Worm (Caenorhabditis elegans) whole organism, L1 larva: ENCODE data around the gene F35H8.2.
A peak's percentile ranks its signal among the peaks of the same experiment; 100 is the strongest.

ENCODE experiments used
- C34B4.2 ChIP-seq: sonication (generic microtip); optimal IDR thresholded peaks from 2 replicates; lab custom pipeline; 2017; ENCODE audit warnings: mild to moderate bottlenecking, missing genetic modification characterization, missing compliant biosample characterization
- Y116A8C.19 ChIP-seq: sonication (generic microtip); optimal IDR thresholded peaks from 2 replicates; lab custom pipeline; 2016; ENCODE audit warnings: missing compliant biosample characterization, missing genetic modification characterization, borderline replicate concordance
- aha-1 ChIP-seq: fragments of 150-350 bp; optimal IDR thresholded peaks from 2 replicates; lab custom pipeline; 2014; ENCODE audit warnings: missing biosample characterization, missing genetic modification characterization
- alr-1 ChIP-seq: fragments of 200-800 bp; sonication (Bioruptor generic); optimal IDR thresholded peaks from 2 replicates; lab custom pipeline; 2018; ENCODE audit warnings: borderline replicate concordance, mild to moderate bottlenecking, missing genetic modification characterization, missing compliant biosample characterization
- aly-2 ChIP-seq: fragments of 150-350 bp; optimal IDR thresholded peaks from 2 replicates; lab custom pipeline; 2014; ENCODE audit warnings: missing biosample characterization, missing genetic modification characterization
- ama-1 ChIP-seq: fragments of 150-350 bp; optimal IDR thresholded peaks from 2 replicates; lab custom pipeline; 2014
- ceh-63 ChIP-seq: fragments of 200-800 bp; sonication (Bioruptor generic); optimal IDR thresholded peaks from 2 replicates; lab custom pipeline; 2018; ENCODE audit warnings: mild to moderate bottlenecking, missing genetic modification characterization, missing compliant biosample characterization
- ceh-82 ChIP-seq, 3 experiments: fragments of 150-350 bp in 1 of 3; sonication (generic microtip) in 2 of 3; optimal IDR thresholded peaks; 2 replicates each; lab custom pipeline; 2014 to 2017; ENCODE audit warnings: missing biosample characterization in 3 of 3, missing genetic modification characterization in 3 of 3
- ceh-88 ChIP-seq: fragments of 200-800 bp; sonication (Bioruptor generic); IDR thresholded peaks from 2 replicates; pipeline ENCODE4 v1.3.6; 2022; ENCODE audit warnings: missing genetic modification characterization, missing compliant biosample characterization
- ceh-90 ChIP-seq: sonication (generic microtip); optimal IDR thresholded peaks from 2 replicates; lab custom pipeline; 2016; ENCODE audit warnings: missing genetic modification characterization, missing compliant biosample characterization
- ces-1 ChIP-seq: fragments of 150-350 bp; optimal IDR thresholded peaks from 2 replicates; lab custom pipeline; 2014; ENCODE audit warnings: missing biosample characterization, missing genetic modification reagents, missing genetic modification characterization
- efl-1 ChIP-seq, 4 experiments: fragments of 150-350 bp; optimal IDR thresholded peaks in 3 of 4; peaks in 1 of 4; 1 replicate in 1 of 4; 2 replicates in 3 of 4; lab custom pipeline; 2014; ENCODE audit warnings: missing biosample characterization in 2 of 4, missing genetic modification characterization in 2 of 4, missing genetic modification reagents in 2 of 4
- efl-3 ChIP-seq: fragments of 200-800 bp; sonication (Bioruptor generic); optimal IDR thresholded peaks from 2 replicates; lab custom pipeline; 2018; ENCODE audit warnings: mild to moderate bottlenecking, missing genetic modification characterization, missing compliant biosample characterization
- elt-2 ChIP-seq: sonication (generic microtip); optimal IDR thresholded peaks from 2 replicates; lab custom pipeline; 2016; ENCODE audit warnings: missing genetic modification characterization, mild to moderate bottlenecking, inconsistent platforms, missing compliant biosample characterization, missing genetic modification reagents
- elt-3 ChIP-seq, 6 experiments: fragments of 150-350 bp in 1 of 6; sonication (generic microtip); optimal IDR thresholded peaks; 2 replicates each; lab custom pipeline; 2017 to 2018; ENCODE audit warnings: missing biosample characterization in 6 of 6, missing genetic modification characterization in 6 of 6, inconsistent platforms in 1 of 6
- grh-1 ChIP-seq: fragments of 200-800 bp; sonication (Bioruptor generic); IDR thresholded peaks from 2 replicates; pipeline ENCODE4 v1.3.6; 2022; ENCODE audit warnings: missing genetic modification reagents, missing genetic modification characterization, missing compliant biosample characterization
- lin-15B ChIP-seq: fragments of 150-350 bp; sonication (generic microtip); optimal IDR thresholded peaks from 3 replicates; lab custom pipeline; 2014; ENCODE audit warnings: missing biosample characterization, missing genetic modification characterization
- lin-35 ChIP-seq, 2 experiments: fragments of 150-350 bp; optimal IDR thresholded peaks; 2 replicates each; lab custom pipeline; 2014; ENCODE audit warnings: missing biosample characterization in 2 of 2, missing genetic modification characterization in 2 of 2, missing genetic modification reagents in 2 of 2
- lir-3 ChIP-seq: sonication (generic microtip); optimal IDR thresholded peaks from 2 replicates; lab custom pipeline; 2016; ENCODE audit warnings: mild to moderate bottlenecking, missing genetic modification characterization, moderate library complexity, missing compliant biosample characterization; ENCODE audit not compliant: poor library complexity
- mab-9 ChIP-seq: fragments of 200-800 bp; sonication (Bioruptor generic); IDR thresholded peaks from 2 replicates; pipeline ENCODE4 v1.3.6; 2022; ENCODE audit warnings: missing genetic modification reagents, missing genetic modification characterization, missing compliant biosample characterization
- nhr-20 ChIP-seq: sonication (generic microtip); optimal IDR thresholded peaks from 2 replicates; lab custom pipeline; 2016; ENCODE audit warnings: mild to moderate bottlenecking, missing genetic modification characterization, missing compliant biosample characterization
- nhr-237 ChIP-seq: fragments of 150-350 bp; optimal IDR thresholded peaks from 2 replicates; lab custom pipeline; 2014; ENCODE audit warnings: missing biosample characterization, missing genetic modification characterization
- nhr-71 ChIP-seq: sonication (generic microtip); optimal IDR thresholded peaks from 2 replicates; lab custom pipeline; 2016; ENCODE audit warnings: mild to moderate bottlenecking, missing genetic modification characterization, moderate library complexity, missing compliant biosample characterization
- nhr-84 ChIP-seq: sonication (generic microtip); optimal IDR thresholded peaks from 2 replicates; lab custom pipeline; 2017; ENCODE audit warnings: missing biosample characterization, missing genetic modification characterization
- pag-3 ChIP-seq: sonication (generic microtip); optimal IDR thresholded peaks from 2 replicates; lab custom pipeline; 2017; ENCODE audit warnings: missing genetic modification characterization, mild to moderate bottlenecking, missing compliant biosample characterization, antibody characterized with exemption, borderline replicate concordance; ENCODE audit not compliant: insufficient read depth
- pax-3 ChIP-seq: fragments of 200-800 bp; sonication (Bioruptor generic); optimal IDR thresholded peaks from 2 replicates; lab custom pipeline; 2018; ENCODE audit warnings: mild to moderate bottlenecking, missing genetic modification characterization, moderate library complexity, missing compliant biosample characterization
- pqm-1 ChIP-seq: sonication (generic microtip); optimal IDR thresholded peaks from 3 replicates; lab custom pipeline; 2017; ENCODE audit warnings: missing biosample characterization, missing genetic modification characterization
- snpc-4 ChIP-seq: fragments of 150-350 bp; optimal IDR thresholded peaks from 2 replicates; lab custom pipeline; 2014; ENCODE audit warnings: missing biosample characterization, missing genetic modification characterization
- sox-4 ChIP-seq: sonication (generic microtip); optimal IDR thresholded peaks from 2 replicates; lab custom pipeline; 2016; ENCODE audit warnings: missing genetic modification characterization, missing compliant biosample characterization
- sptf-1 ChIP-seq: fragments of 150-350 bp; optimal IDR thresholded peaks from 2 replicates; lab custom pipeline; 2014; ENCODE audit warnings: missing biosample characterization, missing genetic modification characterization
- unc-30 ChIP-seq: sonication (generic microtip); optimal IDR thresholded peaks from 2 replicates; lab custom pipeline; 2017; ENCODE audit warnings: missing biosample characterization, missing genetic modification characterization
- unc-62 ChIP-seq: fragments of 150-350 bp; optimal IDR thresholded peaks from 2 replicates; lab custom pipeline; 2014; ENCODE audit warnings: missing biosample characterization, missing genetic modification reagents, missing genetic modification characterization
- vab-15 ChIP-seq: sonication (generic microtip); optimal IDR thresholded peaks from 2 replicates; lab custom pipeline; 2017; ENCODE audit warnings: missing genotype, mild to moderate bottlenecking, missing genetic modification characterization, missing compliant biosample characterization
- xbp-1 ChIP-seq: sonication (generic microtip); optimal IDR thresholded peaks from 2 replicates; lab custom pipeline; 2016; ENCODE audit warnings: missing genetic modification characterization, missing compliant biosample characterization
- zag-1 ChIP-seq: fragments of 150-350 bp; optimal IDR thresholded peaks from 2 replicates; lab custom pipeline; 2014; ENCODE audit warnings: missing biosample characterization, missing genetic modification characterization
- zip-4 ChIP-seq: fragments of 200-800 bp; sonication (Bioruptor generic); optimal IDR thresholded peaks from 2 replicates; lab custom pipeline; 2018; ENCODE audit warnings: mild to moderate bottlenecking, missing genetic modification characterization, moderate library complexity, missing compliant biosample characterization
- ztf-11 ChIP-seq, 2 experiments: sonication (generic microtip); optimal IDR thresholded peaks; 2 replicates each; lab custom pipeline; 2016 to 2017; ENCODE audit warnings: missing genetic modification characterization in 2 of 2, missing biosample characterization in 1 of 2, missing compliant biosample characterization in 1 of 2
- ztf-4 ChIP-seq: fragments of 150-350 bp; optimal IDR thresholded peaks from 2 replicates; lab custom pipeline; 2014; ENCODE audit warnings: missing biosample characterization, missing genetic modification characterization

Gene F35H8.2

ce11 chrII:9554925-9555553, at the start of gene F35H8.2 (continued):
- TF ChIP-seq lir-3 (tag; lab: Kevin White, UChicago) (no peak), ceh-63 (GFP tag; lab: Kevin White, UChicago) (no peak), ztf-4 (tag; lab: Kevin White, UChicago) (no peak), nhr-71 (tag; lab: Kevin White, UChicago) (no peak), unc-62 (GFP tag; lab: Kevin White, UChicago) (no peak), lin-35 (GFP tag; optimal IDR thresholded peaks at IDR 0.05; lab: Kevin White, UChicago) (peak in 1 of 2 experiments; percentile 25), ama-1 (lab: Kevin White, UChicago) (no peak), xbp-1 (tag; lab: Kevin White, UChicago) (no peak), vab-15 (tag; lab: Kevin White, UChicago) (no peak), efl-1 (optimal IDR thresholded peaks at IDR 0.05; lab: Kevin White, UChicago) (no peak), efl-1 (GFP tag; optimal IDR thresholded peaks at IDR 0.05 in 1 of 2; lab: Kevin White, UChicago) (no peak), mab-9 (GFP tag; lab: Robert Waterston, UW) (no peak), pag-3 (tag; lab: Kevin White, UChicago) (no peak), C34B4.2 (tag; lab: Kevin White, UChicago) (no peak), ces-1 (GFP tag; lab: Kevin White, UChicago) (no peak), nhr-237 (tag; lab: Kevin White, UChicago) (no peak), elt-2 (tag; lab: Kevin White, UChicago) (no peak), ceh-88 (GFP tag; lab: Robert Waterston, UW) (no peak), alr-1 (no peak)

ce11 chrII:9507181-9507580, 48.1 kb upstream of the F35H8.2 start, which contains the start of gene gcy-3:
TSS of gene gcy-3 (minus strand) at chrII:9507281.
- TF ChIP-seq snpc-4 (tag; lab: Kevin White, UChicago) (no peak), nhr-84 (tag; lab: Kevin White, UChicago) (no peak), nhr-71 (tag; lab: Kevin White, UChicago) (no peak), elt-3 (tag; optimal IDR thresholded peaks at IDR 0.05; lab: Kevin White, UChicago) (no peak), sptf-1 (no peak), elt-2 (tag; lab: Kevin White, UChicago) (no peak), ceh-82 (tag; optimal IDR thresholded peaks at IDR 0.05; lab: Kevin White, UChicago) (no peak), zip-4 (GFP tag; lab: Kevin White, UChicago) (no peak), nhr-20 (tag; lab: Kevin White, UChicago) (no peak), ztf-11 (tag; optimal IDR thresholded peaks at IDR 0.05; lab: Kevin White, UChicago) (no peak), vab-15 (tag; lab: Kevin White, UChicago) (no peak), unc-30 (tag; lab: Kevin White, UChicago) (no peak), aly-2 (tag; lab: Kevin White, UChicago) (no peak), zag-1 (no peak), sox-4 (no peak), grh-1 (GFP tag; lab: Robert Waterston, UW) (no peak)

- no peak for TF ChIP-seq Y116A8C.19 (tag; lab: Kevin White, UChicago)
- no peak for TF ChIP-seq lir-3 (tag; lab: Kevin White, UChicago)
- no peak for TF ChIP-seq ceh-90 (tag; lab: Kevin White, UChicago)
- TF ChIP-seq aha-1 = no peak
- no peak for TF ChIP-seq lin-15B (tag; lab: Kevin White, UChicago)
- TF ChIP-seq pqm-1 (tag; lab: Kevin White, UChicago) = no peak
- TF ChIP-seq pax-3 (tag; lab: Kevin White, UChicago) = no peak
- TF ChIP-seq efl-3 (GFP tag; lab: Kevin White, UChicago) = no peak
Observed at ce11 chrII:9516836-9517235, 38.5 kb upstream of the F35H8.2 start, which contains the start of gene gcy-1. TSS of gene gcy-1 (minus strand) at chrII:9516936.
